Worm (Caenorhabditis elegans): Measurements from ENCODE around the gene clc-32.

- TF ChIP-seq mab-5 (tag; optimal IDR thresholded peaks at IDR 0.05) (no peak), lin-13 (tag; optimal IDR thresholded peaks at IDR 0.05) (no peak), unc-62 (GFP tag; optimal IDR thresholded peaks at IDR 0.05) (no peak), sptf-1 (tag; optimal IDR thresholded peaks at IDR 0.05) (no peak), snpc-4 (tag; optimal IDR thresholded peaks at IDR 0.05) (no peak), elt-3 (tag; optimal IDR thresholded peaks at IDR 0.05) (no peak), blmp-1 (tag; optimal IDR thresholded peaks at IDR 0.05) (no peak), ceh-39 (tag; optimal IDR thresholded peaks at IDR 0.05) (no peak), elt-1 (tag; optimal IDR thresholded peaks at IDR 0.05; ENCODE audit: borderline replicate concordance, insufficient read depth) (no peak), unc-39 (tag; optimal IDR thresholded peaks at IDR 0.05) (no peak), ztf-11 (tag; optimal IDR thresholded peaks at IDR 0.05) (no peak), pha-4 (tag; optimal IDR thresholded peaks at IDR 0.05) (no peak)
Observed at ce11 chrV:16190485-16190884, 49.5 kb upstream of the clc-32 start, which contains the start of gene srh-281.

Measured in whole organism, mixed stage, embryonic.